Worm (Caenorhabditis elegans) whole organism, late embryonic: ENCODE data around the gene srw-71.

Source experiments
- C08G9.2 ChIP-seq: sonication (generic microtip); optimal IDR thresholded peaks from 2 replicates; lab custom pipeline; 2016; ENCODE audit warnings: mild to moderate bottlenecking, missing genetic modification characterization, moderate library complexity, missing compliant biosample characterization
- C38D4.7 ChIP-seq: fragments of 200-800 bp; sonication (Bioruptor generic); optimal IDR thresholded peaks from 2 replicates; lab custom pipeline; 2018; ENCODE audit warnings: mild to moderate bottlenecking, missing genetic modification characterization, moderate library complexity, missing compliant biosample characterization
- F13H6.1 ChIP-seq: sonication (generic microtip); optimal IDR thresholded peaks from 2 replicates; lab custom pipeline; 2016; ENCODE audit warnings: missing genetic modification characterization, missing compliant biosample characterization
- K09A11.1 ChIP-seq: sonication (generic microtip); optimal IDR thresholded peaks from 2 replicates; lab custom pipeline; 2017; ENCODE audit warnings: antibody characterized with exemption, mild to moderate bottlenecking, missing genetic modification characterization, missing compliant biosample characterization; ENCODE audit not compliant: insufficient read depth
- T23F11.4 ChIP-seq: fragments of 200-800 bp; sonication (Bioruptor generic); optimal IDR thresholded peaks from 2 replicates; lab custom pipeline; 2018; ENCODE audit warnings: mild to moderate bottlenecking, missing genetic modification characterization, missing compliant biosample characterization
- Y22D7AL.16 ChIP-seq: sonication (generic microtip); optimal IDR thresholded peaks from 2 replicates; lab custom pipeline; 2016; ENCODE audit warnings: missing genetic modification characterization, missing compliant biosample characterization
- ama-1 ChIP-seq: fragments of 150-350 bp; optimal IDR thresholded peaks from 2 replicates; lab custom pipeline; 2014
- ceh-14 ChIP-seq: sonication (generic microtip); optimal IDR thresholded peaks from 2 replicates; lab custom pipeline; 2016; ENCODE audit warnings: missing genotype, missing genetic modification characterization, missing compliant biosample characterization
- ceh-19 ChIP-seq: fragments of 200-800 bp; sonication (Bioruptor generic); optimal IDR thresholded peaks from 2 replicates; lab custom pipeline; 2018; ENCODE audit warnings: mild to moderate bottlenecking, missing genetic modification characterization, missing compliant biosample characterization
- ceh-22 ChIP-seq: sonication (generic microtip); optimal IDR thresholded peaks from 2 replicates; lab custom pipeline; 2017; ENCODE audit warnings: missing biosample characterization, missing genetic modification characterization
- ceh-30 ChIP-seq: fragments of 150-350 bp; optimal IDR thresholded peaks from 2 replicates; lab custom pipeline; 2014; ENCODE audit warnings: missing biosample characterization, missing genetic modification characterization
- ceh-34 ChIP-seq: sonication (generic microtip); optimal IDR thresholded peaks from 2 replicates; lab custom pipeline; 2016; ENCODE audit warnings: mild to moderate bottlenecking, missing genetic modification characterization, missing compliant biosample characterization
- ceh-48 ChIP-seq: sonication (generic microtip); optimal IDR thresholded peaks from 2 replicates; lab custom pipeline; 2016; ENCODE audit warnings: missing genetic modification characterization, inconsistent platforms, missing compliant biosample characterization
- ceh-6 ChIP-seq: fragments of 200-800 bp; sonication (Bioruptor generic); optimal IDR thresholded peaks from 2 replicates; lab custom pipeline; 2018; ENCODE audit warnings: mild to moderate bottlenecking, missing genetic modification characterization, missing compliant biosample characterization
- ceh-9 ChIP-seq: sonication (generic microtip); optimal IDR thresholded peaks from 2 replicates; lab custom pipeline; 2016; ENCODE audit warnings: mild to moderate bottlenecking, missing genetic modification characterization, inconsistent platforms, missing compliant biosample characterization
- che-1 ChIP-seq: sonication (generic microtip); optimal IDR thresholded peaks from 2 replicates; lab custom pipeline; 2016; ENCODE audit warnings: mild to moderate bottlenecking, missing genetic modification characterization, missing compliant biosample characterization
- dmd-4 ChIP-seq: sonication (generic microtip); optimal IDR thresholded peaks from 2 replicates; lab custom pipeline; 2016; ENCODE audit warnings: borderline replicate concordance, missing genetic modification characterization, missing compliant biosample characterization
- dve-1 ChIP-seq: sonication (generic microtip); optimal IDR thresholded peaks from 2 replicates; lab custom pipeline; 2017; ENCODE audit warnings: antibody characterized with exemption, mild to moderate bottlenecking, missing genetic modification characterization, missing compliant biosample characterization
- elt-2 ChIP-seq: sonication (generic microtip); optimal IDR thresholded peaks from 2 replicates; lab custom pipeline; 2016; ENCODE audit warnings: missing genetic modification reagents, missing genetic modification characterization, missing compliant biosample characterization
- elt-4 ChIP-seq: sonication (generic microtip); optimal IDR thresholded peaks from 2 replicates; lab custom pipeline; 2016; ENCODE audit warnings: missing genetic modification characterization, missing compliant biosample characterization
- eyg-1 ChIP-seq: sonication (generic microtip); optimal IDR thresholded peaks from 2 replicates; lab custom pipeline; 2016; ENCODE audit warnings: missing genotype, missing genetic modification characterization, missing compliant biosample characterization
- fax-1 ChIP-seq: sonication (generic microtip); optimal IDR thresholded peaks from 2 replicates; lab custom pipeline; 2016; ENCODE audit warnings: missing genotype, missing genetic modification characterization, missing compliant biosample characterization
- fkh-10 ChIP-seq: fragments of 150-350 bp; optimal IDR thresholded peaks from 2 replicates; lab custom pipeline; 2014; ENCODE audit warnings: missing biosample characterization, missing genetic modification reagents, missing genetic modification characterization
- fkh-6 ChIP-seq: sonication (generic microtip); optimal IDR thresholded peaks from 2 replicates; lab custom pipeline; 2016; ENCODE audit warnings: missing genetic modification characterization, missing compliant biosample characterization
- gmeb-2 ChIP-seq: sonication (generic microtip); optimal IDR thresholded peaks from 2 replicates; lab custom pipeline; 2016; ENCODE audit warnings: missing genetic modification characterization, inconsistent platforms, missing compliant biosample characterization
- hlh-15 ChIP-seq: sonication (generic microtip); optimal IDR thresholded peaks from 2 replicates; lab custom pipeline; 2016; ENCODE audit warnings: missing genetic modification characterization, missing compliant biosample characterization
- lim-6 ChIP-seq: sonication (generic microtip); optimal IDR thresholded peaks from 2 replicates; lab custom pipeline; 2016; ENCODE audit warnings: missing genetic modification characterization, missing compliant biosample characterization
- madf-2 ChIP-seq: sonication (generic microtip); optimal IDR thresholded peaks from 2 replicates; lab custom pipeline; 2017; ENCODE audit warnings: missing genetic modification characterization, missing compliant biosample characterization
- mec-3 ChIP-seq: sonication (generic microtip); optimal IDR thresholded peaks from 2 replicates; lab custom pipeline; 2016; ENCODE audit warnings: borderline replicate concordance, missing genetic modification characterization, missing compliant biosample characterization
- nhr-11 ChIP-seq: fragments of 150-350 bp; optimal IDR thresholded peaks from 2 replicates; lab custom pipeline; 2014; ENCODE audit warnings: missing biosample characterization, missing genetic modification characterization
- nhr-232 ChIP-seq: sonication (generic microtip); optimal IDR thresholded peaks from 2 replicates; lab custom pipeline; 2016; ENCODE audit warnings: missing genetic modification characterization, missing compliant biosample characterization
- odd-2 ChIP-seq: sonication (generic microtip); optimal IDR thresholded peaks from 2 replicates; lab custom pipeline; 2017; ENCODE audit warnings: antibody characterized with exemption, mild to moderate bottlenecking, missing genetic modification characterization, missing compliant biosample characterization
- pat-9 ChIP-seq: fragments of 200-800 bp; sonication (Bioruptor generic); optimal IDR thresholded peaks from 2 replicates; lab custom pipeline; 2018; ENCODE audit warnings: mild to moderate bottlenecking, missing genetic modification characterization, moderate library complexity, missing compliant biosample characterization
- pax-1 ChIP-seq: fragments of 150-350 bp; optimal IDR thresholded peaks from 2 replicates; lab custom pipeline; 2014; ENCODE audit warnings: missing biosample characterization, missing genetic modification characterization
- pha-4 ChIP-seq: fragments of 150-350 bp; optimal IDR thresholded peaks from 2 replicates; lab custom pipeline; 2018; ENCODE audit warnings: missing biosample characterization, missing genetic modification reagents, missing genetic modification characterization
- pros-1 ChIP-seq: fragments of 150-350 bp; optimal IDR thresholded peaks from 2 replicates; lab custom pipeline; 2014; ENCODE audit warnings: missing biosample characterization, missing genetic modification reagents, missing genetic modification characterization
- ref-2 ChIP-seq: sonication (generic microtip); optimal IDR thresholded peaks from 2 replicates; lab custom pipeline; 2016; ENCODE audit warnings: missing genetic modification characterization, missing compliant biosample characterization
- sox-2 ChIP-seq: fragments of 200-800 bp; sonication (Bioruptor generic); IDR thresholded peaks from 2 replicates; pipeline ENCODE4 v1.3.6; 2022; ENCODE audit warnings: missing genetic modification reagents, missing genetic modification characterization, missing compliant biosample characterization
- sox-4 ChIP-seq: sonication (generic microtip); optimal IDR thresholded peaks from 2 replicates; lab custom pipeline; 2017; ENCODE audit warnings: mild to moderate bottlenecking, missing genetic modification characterization, inconsistent platforms, missing compliant biosample characterization
- syd-9 ChIP-seq: sonication (generic microtip); optimal IDR thresholded peaks from 2 replicates; lab custom pipeline; 2016; ENCODE audit warnings: mild to moderate bottlenecking, missing genetic modification characterization, moderate library complexity, missing compliant biosample characterization
- tbx-2 ChIP-seq: sonication (generic microtip); optimal IDR thresholded peaks from 2 replicates; lab custom pipeline; 2016; ENCODE audit warnings: missing genetic modification characterization, missing compliant biosample characterization
- tbx-7 ChIP-seq: sonication (generic microtip); optimal IDR thresholded peaks from 2 replicates; lab custom pipeline; 2016; ENCODE audit warnings: missing genotype, missing genetic modification characterization, missing compliant biosample characterization
- unc-42 ChIP-seq: sonication (generic microtip); optimal IDR thresholded peaks from 2 replicates; lab custom pipeline; 2016; ENCODE audit warnings: missing genotype, missing genetic modification characterization, missing compliant biosample characterization
- unc-55 ChIP-seq: sonication (generic microtip); optimal IDR thresholded peaks from 2 replicates; lab custom pipeline; 2017; ENCODE audit warnings: missing biosample characterization, missing genetic modification reagents, missing genetic modification characterization
- unc-86 ChIP-seq: sonication (generic microtip); optimal IDR thresholded peaks from 2 replicates; lab custom pipeline; 2016; ENCODE audit warnings: missing genetic modification characterization, missing compliant biosample characterization
- zip-5 ChIP-seq: sonication (generic microtip); optimal IDR thresholded peaks from 2 replicates; lab custom pipeline; 2016; ENCODE audit warnings: missing genetic modification characterization, missing compliant biosample characterization
- ztf-16 ChIP-seq: sonication (generic microtip); optimal IDR thresholded peaks from 2 replicates; lab custom pipeline; 2017; ENCODE audit warnings: missing genetic modification characterization, missing compliant biosample characterization

Gene srw-71

DNA sequence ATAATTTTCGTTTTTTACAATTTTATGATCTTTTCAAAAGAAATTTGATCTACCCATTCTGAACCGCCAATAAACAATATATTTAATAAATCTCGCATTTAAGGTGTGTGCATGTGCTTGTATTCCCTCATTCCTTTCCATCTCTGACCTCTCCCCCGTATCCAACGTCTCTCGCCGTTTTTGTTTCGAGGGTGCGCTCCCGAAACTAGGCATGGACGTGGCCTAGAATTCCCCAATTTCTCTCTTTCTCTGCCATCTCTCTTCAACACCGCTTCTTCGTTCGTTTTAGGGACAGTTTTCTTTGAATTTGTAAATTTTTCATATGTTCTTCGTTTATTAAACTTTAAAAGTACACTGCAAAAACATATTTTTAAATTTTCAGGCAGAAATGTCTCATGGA, 34.6 kb upstream of the srw-71 start, which contains the start of gene F25E5.1 (continued):
- TF ChIP-seq ama-1 (no peak), ceh-9 (tag; lab: Kevin White, UChicago) (no peak), zip-5 (tag; lab: Kevin White, UChicago) (peak; percentile 42), ceh-34 (tag; lab: Kevin White, UChicago) (peak; percentile 67), lim-6 (tag; lab: Kevin White, UChicago) (peak; percentile 46), K09A11.1 (no peak), pat-9 (tag; lab: Kevin White, UChicago) (no peak), C08G9.2 (peak; percentile 81), T23F11.4 (no peak), mec-3 (tag; lab: Kevin White, UChicago) (no peak), odd-2 (tag; lab: Kevin White, UChicago) (no peak), pros-1 (peak; percentile 11), sox-4 (tag; lab: Kevin White, UChicago) (no peak), F13H6.1 (peak; percentile 25), ceh-6 (GFP tag; lab: Kevin White, UChicago) (no peak), gmeb-2 (peak; percentile 25), Y22D7AL.16 (no peak), sox-2 (GFP tag; lab: Robert Waterston, UW) (no peak), ceh-48 (tag; lab: Kevin White, UChicago) (no peak), nhr-11 (no peak), elt-4 (tag; lab: Kevin White, UChicago) (no peak), ceh-30 (no peak), fkh-10 (GFP tag; lab: Kevin White, UChicago) (no peak), dve-1 (tag; lab: Kevin White, UChicago) (no peak), tbx-7 (tag; lab: Kevin White, UChicago) (peak; percentile 53), unc-42 (tag; lab: Kevin White, UChicago) (peak; percentile 61), pha-4 (tag; lab: Kevin White, UChicago) (no peak), ref-2 (tag; lab: Kevin White, UChicago) (peak; percentile 36), pax-1 (no peak), tbx-2 (peak; percentile 80), syd-9 (tag; lab: Kevin White, UChicago) (no peak), ceh-19 (GFP tag; lab: Kevin White, UChicago) (no peak), nhr-232 (tag; lab: Kevin White, UChicago) (no peak), fax-1 (peak; percentile 15), eyg-1 (tag; lab: Kevin White, UChicago) (peak; percentile 53), ceh-22 (no peak), ceh-14 (tag; lab: Kevin White, UChicago) (peak; percentile 70)

DNA sequence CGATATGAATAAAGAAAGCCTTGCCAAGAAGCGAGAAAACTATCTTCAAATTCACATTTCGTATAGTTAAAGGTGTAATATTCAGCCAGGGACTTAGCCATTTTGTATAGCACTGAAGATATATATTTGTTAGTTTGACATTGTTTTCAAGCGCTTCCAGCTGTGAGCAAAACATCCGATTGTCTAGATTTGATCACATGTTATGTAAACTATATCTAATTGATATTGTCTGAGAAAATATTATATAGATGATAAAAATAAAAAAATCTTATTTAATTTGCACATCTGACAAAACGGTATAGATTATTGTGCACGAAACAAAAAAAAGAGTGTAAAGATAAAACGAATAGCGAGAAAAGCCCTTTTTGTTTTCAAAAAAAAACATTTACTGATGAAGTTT, 33.8 kb upstream of the srw-71 start, which contains the start of gene srh-89:
srh-89 (minus strand) TSS at position 101 of the 400 bp plus-strand sequence.
- TF ChIP-seq mec-3 (tag; lab: Kevin White, UChicago) (no peak), T23F11.4 (no peak), ref-2 (tag; lab: Kevin White, UChicago) (no peak), ama-1 (no peak), unc-55 (GFP tag; lab: Kevin White, UChicago) (no peak), hlh-15 (no peak), madf-2 (tag; lab: Kevin White, UChicago) (no peak), ceh-6 (GFP tag; lab: Kevin White, UChicago) (no peak), dmd-4 (tag; lab: Kevin White, UChicago) (no peak), zip-5 (tag; lab: Kevin White, UChicago) (no peak), che-1 (tag; lab: Kevin White, UChicago) (no peak), ceh-9 (tag; lab: Kevin White, UChicago) (no peak), ztf-16 (tag; lab: Kevin White, UChicago) (no peak), elt-2 (tag; lab: Kevin White, UChicago) (no peak), elt-4 (tag; lab: Kevin White, UChicago) (no peak), fkh-6 (tag; lab: Kevin White, UChicago) (no peak), C38D4.7 (GFP tag; lab: Kevin White, UChicago) (no peak), K09A11.1 (no peak), unc-86 (tag; lab: Kevin White, UChicago) (no peak)
